Fruit fly (Drosophila melanogaster): Measurements from ENCODE around the gene Notum.

Notum gene

dm6 chr3L:15996019-15996418, 27.3 kb upstream of the Notum start:
- TF ChIP-seq CG12768 (GFP tag; optimal IDR thresholded peaks at IDR 0.05) = no peak
- TF ChIP-seq tj (GFP tag; optimal IDR thresholded peaks at IDR 0.05) = no peak
- TF ChIP-seq cnc (optimal IDR thresholded peaks at IDR 0.05) = no peak
- TF ChIP-seq kay (GFP tag; ENCODE audit: borderline replicate concordance) = no peak
- TF ChIP-seq CG7101 (tag; optimal IDR thresholded peaks at IDR 0.05) = no peak
- no peak for TF ChIP-seq bab1 (GFP tag; optimal IDR thresholded peaks at IDR 0.05)
- TF ChIP-seq CG5204 (GFP tag; optimal IDR thresholded peaks at IDR 0.05) = no peak
- TF ChIP-seq ovo (GFP tag; optimal IDR thresholded peaks at IDR 0.05) = no peak
- TF ChIP-seq Crg-1 (GFP tag; optimal IDR thresholded peaks at IDR 0.05) = no peak

- TF ChIP-seq CG5204 (GFP tag; optimal IDR thresholded peaks at IDR 0.05) = no peak
- no peak for TF ChIP-seq ovo (GFP tag; optimal IDR thresholded peaks at IDR 0.05)
- TF ChIP-seq Clk (GFP tag; optimal IDR thresholded peaks at IDR 0.05) = no peak
- no peak for TF ChIP-seq CG14711 (tag; optimal IDR thresholded peaks at IDR 0.05)
- no peak for TF ChIP-seq Mnt (GFP tag; optimal IDR thresholded peaks at IDR 0.05)
- TF ChIP-seq CG11617 (GFP tag; optimal IDR thresholded peaks at IDR 0.05) = no peak
- TF ChIP-seq tj (GFP tag; optimal IDR thresholded peaks at IDR 0.05) = no peak
- TF ChIP-seq kay (GFP tag; ENCODE audit: borderline replicate concordance) = no peak
- TF ChIP-seq Hr96 (GFP tag; optimal IDR thresholded peaks at IDR 0.05) = no peak
- TF ChIP-seq CG7101 (tag; optimal IDR thresholded peaks at IDR 0.05) = no peak
- no peak for TF ChIP-seq Crg-1 (GFP tag; optimal IDR thresholded peaks at IDR 0.05)
- no peak for TF ChIP-seq cnc (optimal IDR thresholded peaks at IDR 0.05)
- no peak for TF ChIP-seq cic (GFP tag; optimal IDR thresholded peaks at IDR 0.05)
- TF ChIP-seq CG12768 (GFP tag; optimal IDR thresholded peaks at IDR 0.05) = no peak
- no peak for TF ChIP-seq CG33017 (tag; optimal IDR thresholded peaks at IDR 0.05)
Measured at dm6 chr3L:15998217-15998616, 25.1 kb upstream of the Notum start.

- TF ChIP-seq Crg-1 (GFP tag; optimal IDR thresholded peaks at IDR 0.05) (no peak), CG7101 (tag; optimal IDR thresholded peaks at IDR 0.05) (no peak), kay (GFP tag; ENCODE audit: borderline replicate concordance) (no peak), tj (GFP tag; optimal IDR thresholded peaks at IDR 0.05) (no peak), Hr96 (GFP tag; optimal IDR thresholded peaks at IDR 0.05) (no peak), CG1620 (GFP tag; optimal IDR thresholded peaks at IDR 0.05) (no peak), cic (GFP tag; optimal IDR thresholded peaks at IDR 0.05) (no peak), CG11617 (GFP tag; optimal IDR thresholded peaks at IDR 0.05) (no peak), Clk (GFP tag; optimal IDR thresholded peaks at IDR 0.05) (no peak), bab1 (GFP tag; optimal IDR thresholded peaks at IDR 0.05) (no peak), cnc (optimal IDR thresholded peaks at IDR 0.05) (no peak), CG33017 (tag; optimal IDR thresholded peaks at IDR 0.05) (no peak)
Measured at dm6 chr3L:15999358-16000005, 23.8 kb upstream of the Notum start.

- TF ChIP-seq CG11617 (GFP tag; optimal IDR thresholded peaks at IDR 0.05) (peak; percentile 80), CG7045 (GFP tag; optimal IDR thresholded peaks at IDR 0.05) (peak; percentile 86), CG1620 (GFP tag; optimal IDR thresholded peaks at IDR 0.05) (peak; percentile 47), Hr96 (GFP tag; optimal IDR thresholded peaks at IDR 0.05) (peak; percentile 90), CG5204 (GFP tag; optimal IDR thresholded peaks at IDR 0.05) (peak; percentile 94), pad (GFP tag; optimal IDR thresholded peaks at IDR 0.05) (peak; percentile 59), Clk (GFP tag; optimal IDR thresholded peaks at IDR 0.05) (peak; percentile 57), cnc (optimal IDR thresholded peaks at IDR 0.05) (no peak), CG7101 (tag; optimal IDR thresholded peaks at IDR 0.05) (peak; percentile 89), cic (GFP tag; optimal IDR thresholded peaks at IDR 0.05) (peak; percentile 77), bab1 (GFP tag; optimal IDR thresholded peaks at IDR 0.05) (peak; percentile 45), CG33017 (tag; optimal IDR thresholded peaks at IDR 0.05) (peak; percentile 93), kay (GFP tag; ENCODE audit: borderline replicate concordance) (no peak), tj (GFP tag; optimal IDR thresholded peaks at IDR 0.05) (peak; percentile 50), toe (GFP tag; optimal IDR thresholded peaks at IDR 0.05) (peak; percentile 89), CG12768 (GFP tag; optimal IDR thresholded peaks at IDR 0.05) (peak; percentile 91), CG14711 (tag; optimal IDR thresholded peaks at IDR 0.05) (peak; percentile 79), Crg-1 (GFP tag; optimal IDR thresholded peaks at IDR 0.05) (peak; percentile 57), Mnt (GFP tag; optimal IDR thresholded peaks at IDR 0.05) (peak; percentile 57), ovo (GFP tag; optimal IDR thresholded peaks at IDR 0.05) (peak; percentile 75)
Measured at dm6 chr3L:16001164-16001679, 22.1 kb upstream of the Notum start.

dm6 chr3L:16002116-16002716, 21.1 kb upstream of the Notum start:
- no peak for TF ChIP-seq CG14711 (tag; optimal IDR thresholded peaks at IDR 0.05)
- TF ChIP-seq CG7101 (tag; optimal IDR thresholded peaks at IDR 0.05) = peak; percentile 50
- TF ChIP-seq CG11617 (GFP tag; optimal IDR thresholded peaks at IDR 0.05) = peak; percentile 60
- peak; percentile 79 for TF ChIP-seq CG33017 (tag; optimal IDR thresholded peaks at IDR 0.05)
- TF ChIP-seq cnc (optimal IDR thresholded peaks at IDR 0.05) = no peak
- no peak for TF ChIP-seq CG7045 (GFP tag; optimal IDR thresholded peaks at IDR 0.05)
- TF ChIP-seq tj (GFP tag; optimal IDR thresholded peaks at IDR 0.05) = no peak
- TF ChIP-seq cic (GFP tag; optimal IDR thresholded peaks at IDR 0.05) = peak; percentile 55
- no peak for TF ChIP-seq CG5204 (GFP tag; optimal IDR thresholded peaks at IDR 0.05)
- TF ChIP-seq Mnt (GFP tag; optimal IDR thresholded peaks at IDR 0.05) = no peak
- TF ChIP-seq CG12768 (GFP tag; optimal IDR thresholded peaks at IDR 0.05) = peak; percentile 40
- no peak for TF ChIP-seq toe (GFP tag; optimal IDR thresholded peaks at IDR 0.05)
- no peak for TF ChIP-seq Clk (GFP tag; optimal IDR thresholded peaks at IDR 0.05)
- TF ChIP-seq ovo (GFP tag; optimal IDR thresholded peaks at IDR 0.05) = peak; percentile 41
- TF ChIP-seq CG1620 (GFP tag; optimal IDR thresholded peaks at IDR 0.05) = no peak
- peak; percentile 20 for TF ChIP-seq Hr96 (GFP tag; optimal IDR thresholded peaks at IDR 0.05)
- peak; percentile 94 for TF ChIP-seq kay (GFP tag; ENCODE audit: borderline replicate concordance)
